Worm (Caenorhabditis elegans) whole organism, L3 larva: ENCODE data around the gene fbxa-134.

Source experiments
- ceh-82 ChIP-seq: fragments of 150-350 bp; optimal IDR thresholded peaks from 2 replicates; lab custom pipeline; 2014; ENCODE audit warnings: missing biosample characterization, missing genetic modification characterization
- egl-27 ChIP-seq: sonication (generic microtip); optimal IDR thresholded peaks from 4 replicates; lab custom pipeline; 2017; ENCODE audit warnings: missing biosample characterization, missing genetic modification reagents, missing genetic modification characterization
- nfya-1 ChIP-seq: sonication (generic microtip); optimal IDR thresholded peaks from 2 replicates; lab custom pipeline; 2017; ENCODE audit warnings: missing genetic modification characterization, mild to moderate bottlenecking, missing compliant biosample characterization, antibody characterized with exemption, moderate library complexity; ENCODE audit not compliant: insufficient read depth
- ztf-4 ChIP-seq: fragments of 150-350 bp; optimal IDR thresholded peaks from 2 replicates; lab custom pipeline; 2014; ENCODE audit warnings: missing biosample characterization, missing genetic modification characterization

ce11 chrV:17347602-17348001 lies 5.1 kb downstream of the fbxa-134 start, which contains the start of gene skr-5:
- no peak for TF ChIP-seq ztf-4 (tag; lab: Kevin White, UChicago)
- no peak for TF ChIP-seq ceh-82
- TF ChIP-seq egl-27 (tag; lab: Kevin White, UChicago), result no peak
- no peak for TF ChIP-seq nfya-1 (tag; lab: Kevin White, UChicago)
